Worm (Caenorhabditis elegans) whole organism, young adult: ENCODE results near the gene sri-28.

Source experiments
- B0019.2 ChIP-seq: fragments of 200-800 bp; sonication (Bioruptor generic); conservative IDR thresholded peaks from 2 replicates; pipeline ENCODE4 v1.3.6; 2022; ENCODE audit warnings: missing genetic modification reagents, missing genetic modification characterization, missing compliant biosample characterization
- C06A6.2 ChIP-seq: fragments of 200-800 bp; sonication (Bioruptor generic); conservative IDR thresholded peaks from 2 replicates; pipeline ENCODE4 v1.3.6; 2022; ENCODE audit warnings: missing genetic modification characterization, missing compliant biosample characterization
- C17E4.6 ChIP-seq: fragments of 200-800 bp; sonication (Bioruptor generic); IDR thresholded peaks from 2 replicates; pipeline ENCODE4 v1.3.6; 2022; ENCODE audit warnings: missing genetic modification reagents, missing genetic modification characterization, missing compliant biosample characterization
- D2030.7 ChIP-seq: fragments of 200-800 bp; sonication (Bioruptor generic); IDR thresholded peaks from 2 replicates; pipeline ENCODE4 v1.3.6; 2022; ENCODE audit warnings: missing genetic modification reagents, missing genetic modification characterization, missing compliant biosample characterization
- F10E7.11 ChIP-seq: sonication (generic microtip); optimal IDR thresholded peaks from 2 replicates; lab custom pipeline; 2017; ENCODE audit warnings: mild to moderate bottlenecking, missing genetic modification characterization, moderate library complexity, missing compliant biosample characterization
- K12H6.12 ChIP-seq: fragments of 200-800 bp; sonication (Bioruptor generic); optimal IDR thresholded peaks from 2 replicates; lab custom pipeline; 2018; ENCODE audit warnings: mild to moderate bottlenecking, missing genetic modification characterization, missing compliant biosample characterization
- Y53G8AR.9 ChIP-seq: fragments of 200-800 bp; sonication (Bioruptor generic); conservative IDR thresholded peaks from 2 replicates; pipeline ENCODE4 v1.3.6; 2022; ENCODE audit warnings: missing genetic modification reagents, missing genetic modification characterization, missing compliant biosample characterization
- Y56A3A.18 ChIP-seq: fragments of 200-800 bp; sonication (Bioruptor generic); IDR thresholded peaks from 2 replicates; pipeline ENCODE4 v1.3.6; 2022; ENCODE audit warnings: missing genetic modification reagents, missing genetic modification characterization, missing compliant biosample characterization
- Y79H2A.3 ChIP-seq: fragments of 200-800 bp; sonication (Bioruptor generic); conservative IDR thresholded peaks from 2 replicates; pipeline ENCODE4 v1.3.6; 2022; ENCODE audit warnings: missing genetic modification reagents, missing genetic modification characterization, missing compliant biosample characterization
- akir-1 ChIP-seq: fragments of 200-800 bp; sonication (Bioruptor generic); optimal IDR thresholded peaks from 2 replicates; lab custom pipeline; 2018; ENCODE audit warnings: mild to moderate bottlenecking, missing genetic modification characterization, moderate library complexity, missing compliant biosample characterization
- ama-1 ChIP-seq, 3 experiments: fragments of 150-350 bp in 1 of 3; sonication (generic microtip) in 2 of 3; optimal IDR thresholded peaks; 2 replicates each; lab custom pipeline; 2014 to 2018; ENCODE audit warnings: missing biosample characterization in 2 of 3, missing genetic modification characterization in 2 of 3, missing genetic modification reagents in 2 of 3
- aptf-2 ChIP-seq: fragments of 200-800 bp; sonication (Bioruptor generic); conservative IDR thresholded peaks from 2 replicates; pipeline ENCODE4 v1.3.6; 2022; ENCODE audit warnings: missing genetic modification reagents, missing genetic modification characterization, missing compliant biosample characterization
- atf-7 ChIP-seq: sonication (generic microtip); optimal IDR thresholded peaks from 2 replicates; lab custom pipeline; 2017; ENCODE audit warnings: mild to moderate bottlenecking, missing genetic modification characterization, missing compliant biosample characterization
- cebp-1 ChIP-seq, 2 experiments: fragments of 200-800 bp in 1 of 2; sonication (Bioruptor generic) in 1 of 2; sonication (generic microtip) in 1 of 2; IDR thresholded peaks in 1 of 2; optimal IDR thresholded peaks in 1 of 2; 2 replicates each; pipeline versions ENCODE4 v1.3.6 to Lab custom; 2017 to 2022; ENCODE audit warnings: missing compliant biosample characterization in 2 of 2, missing genetic modification characterization in 2 of 2, mild to moderate bottlenecking in 1 of 2, missing genetic modification reagents in 1 of 2, moderate library complexity in 1 of 2
- cebp-2 ChIP-seq: fragments of 200-800 bp; sonication (Bioruptor generic); IDR thresholded peaks from 2 replicates; pipeline ENCODE4 v1.3.6; 2022; ENCODE audit warnings: missing genetic modification characterization, missing compliant biosample characterization
- ceh-100 ChIP-seq: fragments of 200-800 bp; sonication (Bioruptor generic); IDR thresholded peaks from 2 replicates; pipeline ENCODE4 v1.3.6; 2022; ENCODE audit warnings: missing genetic modification reagents, missing genetic modification characterization, missing compliant biosample characterization
- ceh-40 ChIP-seq: fragments of 200-800 bp; sonication (Bioruptor generic); IDR thresholded peaks from 2 replicates; pipeline ENCODE4 v1.3.6; 2022; ENCODE audit warnings: missing genetic modification characterization, missing compliant biosample characterization
- ceh-58 ChIP-seq: fragments of 200-800 bp; sonication (Bioruptor generic); IDR thresholded peaks from 2 replicates; pipeline ENCODE4 v1.3.6; 2022; ENCODE audit warnings: missing genetic modification characterization, missing compliant biosample characterization
- chd-7 ChIP-seq: sonication (generic microtip); optimal IDR thresholded peaks from 2 replicates; lab custom pipeline; 2016; ENCODE audit warnings: mild to moderate bottlenecking, missing genetic modification characterization, moderate library complexity, missing compliant biosample characterization
- dpff-1 ChIP-seq: sonication (generic microtip); optimal IDR thresholded peaks from 2 replicates; lab custom pipeline; 2017; ENCODE audit warnings: mild to moderate bottlenecking, missing genetic modification characterization, missing compliant biosample characterization
- dpl-1 ChIP-seq: fragments of 150-350 bp; optimal IDR thresholded peaks from 2 replicates; lab custom pipeline; 2014; ENCODE audit warnings: missing biosample characterization, missing genetic modification reagents, missing genetic modification characterization
- egl-44 ChIP-seq: fragments of 200-800 bp; sonication (Bioruptor generic); IDR thresholded peaks from 2 replicates; pipeline ENCODE4 v1.3.6; 2022; ENCODE audit warnings: missing genetic modification reagents, missing genetic modification characterization, missing compliant biosample characterization
- gei-17 ChIP-seq: fragments of 200-800 bp; sonication (Bioruptor generic); optimal IDR thresholded peaks from 2 replicates; lab custom pipeline; 2018; ENCODE audit warnings: mild to moderate bottlenecking, missing genetic modification characterization, missing compliant biosample characterization
- hlh-26 ChIP-seq: fragments of 200-800 bp; sonication (Bioruptor generic); conservative IDR thresholded peaks from 2 replicates; pipeline ENCODE4 v1.3.6; 2022; ENCODE audit warnings: missing genetic modification reagents, missing genetic modification characterization, missing compliant biosample characterization
- hmg-1.2 ChIP-seq: fragments of 200-800 bp; sonication (Bioruptor generic); IDR thresholded peaks from 2 replicates; pipeline ENCODE4 v1.3.6; 2022; ENCODE audit warnings: missing genetic modification reagents, missing genetic modification characterization, missing compliant biosample characterization
- hmg-20 ChIP-seq: fragments of 200-800 bp; sonication (Bioruptor generic); IDR thresholded peaks from 2 replicates; pipeline ENCODE4 v1.3.6; 2022; ENCODE audit warnings: missing genetic modification reagents, missing genetic modification characterization, missing compliant biosample characterization
- hrde-1 ChIP-seq: sonication (generic microtip); optimal IDR thresholded peaks from 2 replicates; lab custom pipeline; 2016; ENCODE audit warnings: missing genetic modification characterization, mild to moderate bottlenecking, missing compliant biosample characterization, moderate library complexity, missing genotype, missing genetic modification reagents, borderline replicate concordance
- lin-26 ChIP-seq: fragments of 200-800 bp; sonication (Bioruptor generic); IDR thresholded peaks from 2 replicates; pipeline ENCODE4 v1.3.6; 2022; ENCODE audit warnings: missing genetic modification reagents, missing genetic modification characterization, missing compliant biosample characterization
- lin-54 ChIP-seq: fragments of 200-800 bp; sonication (Bioruptor generic); optimal IDR thresholded peaks from 2 replicates; lab custom pipeline; 2018; ENCODE audit warnings: mild to moderate bottlenecking, missing genetic modification characterization, missing compliant biosample characterization
- madf-10 ChIP-seq: sonication (generic microtip); optimal IDR thresholded peaks from 2 replicates; lab custom pipeline; 2016; ENCODE audit warnings: mild to moderate bottlenecking, missing genetic modification characterization, missing compliant biosample characterization
- madf-3 ChIP-seq: fragments of 200-800 bp; sonication (Bioruptor generic); IDR thresholded peaks from 2 replicates; pipeline ENCODE4 v1.3.6; 2022; ENCODE audit warnings: missing genetic modification reagents, missing genetic modification characterization, missing compliant biosample characterization
- mes-4 ChIP-seq: sonication (generic microtip); optimal IDR thresholded peaks from 2 replicates; lab custom pipeline; 2016; ENCODE audit warnings: missing genotype, missing genetic modification characterization, missing compliant biosample characterization
- nhr-120 ChIP-seq: fragments of 200-800 bp; sonication (Bioruptor generic); IDR thresholded peaks from 2 replicates; pipeline ENCODE4 v1.3.6; 2022; ENCODE audit warnings: missing genetic modification characterization, missing compliant biosample characterization
- nhr-179 ChIP-seq: sonication (generic microtip); optimal IDR thresholded peaks from 2 replicates; lab custom pipeline; 2016; ENCODE audit warnings: mild to moderate bottlenecking, missing genetic modification characterization, missing compliant biosample characterization
- nhr-27 ChIP-seq: fragments of 200-800 bp; sonication (Bioruptor generic); optimal IDR thresholded peaks from 2 replicates; lab custom pipeline; 2018; ENCODE audit warnings: mild to moderate bottlenecking, missing genetic modification characterization, moderate library complexity, missing compliant biosample characterization
- sdz-38 ChIP-seq: sonication (generic microtip); optimal IDR thresholded peaks from 2 replicates; lab custom pipeline; 2016; ENCODE audit warnings: missing genotype, missing genetic modification characterization, missing compliant biosample characterization
- sea-2 ChIP-seq: fragments of 200-800 bp; sonication (Bioruptor generic); IDR thresholded peaks from 2 replicates; pipeline ENCODE4 v1.3.6; 2022; ENCODE audit warnings: missing genetic modification characterization, missing compliant biosample characterization
- sptf-2 ChIP-seq: fragments of 200-800 bp; sonication (Bioruptor generic); optimal IDR thresholded peaks from 2 replicates; lab custom pipeline; 2018; ENCODE audit warnings: mild to moderate bottlenecking, missing genetic modification characterization, missing compliant biosample characterization
- unc-130 ChIP-seq: sonication (generic microtip); optimal IDR thresholded peaks from 2 replicates; lab custom pipeline; 2016; ENCODE audit warnings: missing genetic modification reagents, missing genetic modification characterization, missing compliant biosample characterization
- xnd-1 ChIP-seq: sonication (generic microtip); optimal IDR thresholded peaks from 2 replicates; lab custom pipeline; 2016; ENCODE audit warnings: missing genotype, missing genetic modification reagents, missing genetic modification characterization, missing compliant biosample characterization
- ztf-25 ChIP-seq: fragments of 200-800 bp; sonication (Bioruptor generic); IDR thresholded peaks from 2 replicates; pipeline ENCODE4 v1.3.6; 2022; ENCODE audit warnings: missing genetic modification reagents, missing genetic modification characterization, missing compliant biosample characterization

sri-28 gene

ce11 chrII:3002211-3002610 is 46.3 kb upstream of the sri-28 start, which contains the start of gene lido-10:
Gene lido-10 (plus strand): TSS chrII:3002511.
- no peak for TF ChIP-seq egl-44 (GFP tag; lab: Robert Waterston, UW)
- TF ChIP-seq, all 124 proteins: peak for 0

ce11 chrII:3003667-3004066 is 44.8 kb upstream of the sri-28 start, which contains the start of gene lido-11:
Gene lido-11 (plus strand): TSS chrII:3003967.
- TF ChIP-seq xnd-1 (tag; lab: Kevin White, UChicago) (no peak), hlh-26 (GFP tag; lab: Robert Waterston, UW) (no peak), dpff-1 (tag; lab: Kevin White, UChicago) (no peak), C17E4.6 (GFP tag; lab: Robert Waterston, UW) (no peak), ama-1 (optimal IDR thresholded peaks at IDR 0.05; lab: Kevin White, UChicago) (no peak), ama-1 (GFP tag; optimal IDR thresholded peaks at IDR 0.05; lab: Kevin White, UChicago) (no peak), sdz-38 (tag; lab: Kevin White, UChicago) (no peak), atf-7 (no peak), nhr-27 (tag; lab: Kevin White, UChicago) (no peak), sptf-2 (GFP tag; lab: Kevin White, UChicago) (no peak), ceh-40 (no peak), lin-54 (GFP tag; lab: Kevin White, UChicago) (no peak), nhr-120 (no peak), egl-44 (GFP tag; lab: Robert Waterston, UW) (no peak), madf-3 (GFP tag; lab: Robert Waterston, UW) (no peak), lin-26 (GFP tag; lab: Robert Waterston, UW) (no peak), madf-10 (tag; lab: Kevin White, UChicago) (no peak)

- no peak for TF ChIP-seq B0019.2 (GFP tag; lab: Robert Waterston, UW)
- no peak for TF ChIP-seq ceh-58 (GFP tag; lab: Robert Waterston, UW)
- no peak for TF ChIP-seq ztf-25
- no peak for TF ChIP-seq mes-4 (tag; lab: Kevin White, UChicago)
- no peak for TF ChIP-seq dpl-1 (GFP tag; lab: Kevin White, UChicago)
- no peak for TF ChIP-seq unc-130
- TF ChIP-seq D2030.7 = no peak
- no peak for TF ChIP-seq cebp-2 (GFP tag; lab: Robert Waterston, UW)
- TF ChIP-seq gei-17 = no peak
- TF ChIP-seq K12H6.12 (tag; lab: Kevin White, UChicago) = no peak
- no peak for TF ChIP-seq ceh-100 (GFP tag; lab: Robert Waterston, UW)
- TF ChIP-seq aptf-2 (GFP tag; lab: Robert Waterston, UW) = no peak
- TF ChIP-seq sdz-38 (tag; lab: Kevin White, UChicago) = no peak
- TF ChIP-seq Y53G8AR.9 (GFP tag; lab: Robert Waterston, UW) = no peak
- no peak for TF ChIP-seq akir-1
- no peak for TF ChIP-seq nhr-179
- TF ChIP-seq hmg-1.2 = no peak
- no peak for TF ChIP-seq hmg-20 (GFP tag; lab: Robert Waterston, UW)
- TF ChIP-seq chd-7 (tag; lab: Kevin White, UChicago) = no peak
Observed at ce11 chrII:3005499-3005898, 43.0 kb upstream of the sri-28 start, which contains the start of gene lido-12. Gene lido-12 (plus strand): TSS chrII:3005799.

- no peak for TF ChIP-seq sea-2 (GFP tag; lab: Robert Waterston, UW)
- no peak for TF ChIP-seq hrde-1
- no peak for TF ChIP-seq cebp-1 (GFP tag; IDR thresholded peaks at IDR 0.05; lab: Robert Waterston, UW)
- no peak for TF ChIP-seq cebp-1 (tag; optimal IDR thresholded peaks at IDR 0.05; lab: Kevin White, UChicago)
- TF ChIP-seq Y79H2A.3 (GFP tag; lab: Robert Waterston, UW) = no peak
- TF ChIP-seq C06A6.2 (GFP tag; lab: Robert Waterston, UW) = no peak
- no peak for TF ChIP-seq Y56A3A.18
- no peak for TF ChIP-seq F10E7.11
Observed at ce11 chrII:3008400-3008799, 40.1 kb upstream of the sri-28 start, which contains the start of gene sdz-5. Gene sdz-5 (plus strand): TSS chrII:3008700.
